Worm (Caenorhabditis elegans) whole organism, young adult: ENCODE results near the gene Y54G9A.9.
A peak's percentile ranks its signal among the peaks of the same experiment; 100 is the strongest.

Source experiments
- B0019.2 ChIP-seq: fragments of 200-800 bp; sonication (Bioruptor generic); conservative IDR thresholded peaks from 2 replicates; pipeline ENCODE4 v1.3.6; 2022; ENCODE audit warnings: missing genetic modification reagents, missing genetic modification characterization, missing compliant biosample characterization
- B0035.1 ChIP-seq: sonication (generic microtip); optimal IDR thresholded peaks from 2 replicates; lab custom pipeline; 2016; ENCODE audit warnings: missing genetic modification characterization, mild to moderate bottlenecking, missing compliant biosample characterization, missing genotype, missing genetic modification reagents
- B0261.1 ChIP-seq: sonication (generic microtip); optimal IDR thresholded peaks from 2 replicates; lab custom pipeline; 2016; ENCODE audit warnings: mild to moderate bottlenecking, missing genetic modification characterization, moderate library complexity, missing compliant biosample characterization
- C17E4.6 ChIP-seq: fragments of 200-800 bp; sonication (Bioruptor generic); IDR thresholded peaks from 2 replicates; pipeline ENCODE4 v1.3.6; 2022; ENCODE audit warnings: missing genetic modification reagents, missing genetic modification characterization, missing compliant biosample characterization
- F22D6.2 ChIP-seq: sonication (generic microtip); optimal IDR thresholded peaks from 2 replicates; lab custom pipeline; 2016; ENCODE audit warnings: mild to moderate bottlenecking, missing genetic modification characterization, missing compliant biosample characterization
- K12H6.12 ChIP-seq: fragments of 200-800 bp; sonication (Bioruptor generic); optimal IDR thresholded peaks from 2 replicates; lab custom pipeline; 2018; ENCODE audit warnings: mild to moderate bottlenecking, missing genetic modification characterization, missing compliant biosample characterization
- T07F8.4 ChIP-seq: sonication (generic microtip); optimal IDR thresholded peaks from 2 replicates; lab custom pipeline; 2016; ENCODE audit warnings: mild to moderate bottlenecking, missing genetic modification characterization, moderate library complexity, missing compliant biosample characterization
- Y79H2A.3 ChIP-seq: fragments of 200-800 bp; sonication (Bioruptor generic); conservative IDR thresholded peaks from 2 replicates; pipeline ENCODE4 v1.3.6; 2022; ENCODE audit warnings: missing genetic modification reagents, missing genetic modification characterization, missing compliant biosample characterization
- atf-7 ChIP-seq: sonication (generic microtip); optimal IDR thresholded peaks from 2 replicates; lab custom pipeline; 2017; ENCODE audit warnings: mild to moderate bottlenecking, missing genetic modification characterization, missing compliant biosample characterization
- attf-6 ChIP-seq: fragments of 200-800 bp; sonication (Bioruptor generic); IDR thresholded peaks from 2 replicates; pipeline ENCODE4 v1.3.6; 2022; ENCODE audit warnings: missing genetic modification reagents, missing genetic modification characterization, missing compliant biosample characterization
- bed-1 ChIP-seq: fragments of 200-800 bp; sonication (Bioruptor generic); IDR thresholded peaks from 2 replicates; pipeline ENCODE4 v1.3.6; 2022; ENCODE audit warnings: missing genetic modification reagents, missing genetic modification characterization, missing compliant biosample characterization
- ccch-3 ChIP-seq: fragments of 200-800 bp; sonication (Bioruptor generic); optimal IDR thresholded peaks from 2 replicates; lab custom pipeline; 2018; ENCODE audit warnings: mild to moderate bottlenecking, missing genetic modification characterization, missing compliant biosample characterization
- ceh-100 ChIP-seq: fragments of 200-800 bp; sonication (Bioruptor generic); IDR thresholded peaks from 2 replicates; pipeline ENCODE4 v1.3.6; 2022; ENCODE audit warnings: missing genetic modification reagents, missing genetic modification characterization, missing compliant biosample characterization
- ceh-58 ChIP-seq: fragments of 200-800 bp; sonication (Bioruptor generic); IDR thresholded peaks from 2 replicates; pipeline ENCODE4 v1.3.6; 2022; ENCODE audit warnings: missing genetic modification characterization, missing compliant biosample characterization
- die-1 ChIP-seq: sonication (generic microtip); optimal IDR thresholded peaks from 2 replicates; lab custom pipeline; 2016; ENCODE audit warnings: missing genotype, mild to moderate bottlenecking, missing genetic modification characterization, missing compliant biosample characterization
- dox-1 ChIP-seq: fragments of 200-800 bp; sonication (Bioruptor generic); IDR thresholded peaks from 2 replicates; pipeline ENCODE4 v1.3.6; 2022; ENCODE audit warnings: missing genetic modification reagents, missing genetic modification characterization, missing compliant biosample characterization
- dpff-1 ChIP-seq: sonication (generic microtip); optimal IDR thresholded peaks from 2 replicates; lab custom pipeline; 2017; ENCODE audit warnings: mild to moderate bottlenecking, missing genetic modification characterization, missing compliant biosample characterization
- efl-1 ChIP-seq: fragments of 150-350 bp; optimal IDR thresholded peaks from 2 replicates; lab custom pipeline; 2014; ENCODE audit warnings: missing biosample characterization, missing genetic modification reagents, missing genetic modification characterization
- egl-44 ChIP-seq: fragments of 200-800 bp; sonication (Bioruptor generic); IDR thresholded peaks from 2 replicates; pipeline ENCODE4 v1.3.6; 2022; ENCODE audit warnings: missing genetic modification reagents, missing genetic modification characterization, missing compliant biosample characterization
- him-1 ChIP-seq: sonication (generic microtip); optimal IDR thresholded peaks from 2 replicates; lab custom pipeline; 2016; ENCODE audit warnings: missing genotype, missing genetic modification reagents, missing genetic modification characterization, missing compliant biosample characterization
- hmg-1.2 ChIP-seq: fragments of 200-800 bp; sonication (Bioruptor generic); IDR thresholded peaks from 2 replicates; pipeline ENCODE4 v1.3.6; 2022; ENCODE audit warnings: missing genetic modification reagents, missing genetic modification characterization, missing compliant biosample characterization
- hrde-1 ChIP-seq: sonication (generic microtip); optimal IDR thresholded peaks from 2 replicates; lab custom pipeline; 2016; ENCODE audit warnings: missing genetic modification characterization, mild to moderate bottlenecking, missing compliant biosample characterization, moderate library complexity, missing genotype, missing genetic modification reagents, borderline replicate concordance
- hsf-1 ChIP-seq: fragments of 200-800 bp; sonication (Bioruptor generic); IDR thresholded peaks from 2 replicates; pipeline ENCODE4 v1.3.6; 2022; ENCODE audit warnings: missing genetic modification reagents, missing genetic modification characterization, missing compliant biosample characterization
- lag-1 ChIP-seq: fragments of 200-800 bp; sonication (Bioruptor generic); IDR thresholded peaks from 2 replicates; pipeline ENCODE4 v1.3.6; 2022; ENCODE audit warnings: missing genetic modification reagents, missing genetic modification characterization, missing compliant biosample characterization
- let-526 ChIP-seq: fragments of 200-800 bp; sonication (Bioruptor generic); IDR thresholded peaks from 2 replicates; pipeline ENCODE4 v1.3.6; 2022; ENCODE audit warnings: missing genetic modification reagents, missing genetic modification characterization, missing compliant biosample characterization
- let-607 ChIP-seq, 2 experiments: fragments of 200-800 bp in 1 of 2; sonication (Bioruptor generic) in 1 of 2; sonication (generic microtip) in 1 of 2; optimal IDR thresholded peaks; 2 replicates each; lab custom pipeline; 2016 to 2018; ENCODE audit warnings: mild to moderate bottlenecking in 2 of 2, missing compliant biosample characterization in 2 of 2, missing genetic modification characterization in 2 of 2, moderate library complexity in 2 of 2, missing genotype in 1 of 2
- lin-26 ChIP-seq: fragments of 200-800 bp; sonication (Bioruptor generic); IDR thresholded peaks from 2 replicates; pipeline ENCODE4 v1.3.6; 2022; ENCODE audit warnings: missing genetic modification reagents, missing genetic modification characterization, missing compliant biosample characterization
- lin-35 ChIP-seq, 3 experiments: fragments of 150-350 bp in 2 of 3; sonication (generic microtip) in 1 of 3; optimal IDR thresholded peaks; 2 replicates each; lab custom pipeline; 2014 to 2018; ENCODE audit warnings: missing biosample characterization in 3 of 3, missing genetic modification characterization in 3 of 3, missing genetic modification reagents in 3 of 3
- lin-40 ChIP-seq: sonication (generic microtip); optimal IDR thresholded peaks from 2 replicates; lab custom pipeline; 2016; ENCODE audit warnings: missing genetic modification characterization, mild to moderate bottlenecking, missing compliant biosample characterization, missing genotype, missing genetic modification reagents
- lir-1 ChIP-seq: fragments of 200-800 bp; sonication (Bioruptor generic); conservative IDR thresholded peaks from 2 replicates; pipeline ENCODE4 v1.3.6; 2022; ENCODE audit warnings: missing genetic modification reagents, missing genetic modification characterization, missing compliant biosample characterization
- madf-10 ChIP-seq: sonication (generic microtip); optimal IDR thresholded peaks from 2 replicates; lab custom pipeline; 2016; ENCODE audit warnings: mild to moderate bottlenecking, missing genetic modification characterization, missing compliant biosample characterization
- mxl-1 ChIP-seq: sonication (generic microtip); optimal IDR thresholded peaks from 2 replicates; lab custom pipeline; 2016; ENCODE audit warnings: missing genetic modification characterization, missing compliant biosample characterization
- nfyb-1 ChIP-seq: fragments of 200-800 bp; sonication (Bioruptor generic); IDR thresholded peaks from 2 replicates; pipeline ENCODE4 v1.3.6; 2022; ENCODE audit warnings: missing genetic modification reagents, missing genetic modification characterization, missing compliant biosample characterization
- nhr-120 ChIP-seq: fragments of 200-800 bp; sonication (Bioruptor generic); IDR thresholded peaks from 2 replicates; pipeline ENCODE4 v1.3.6; 2022; ENCODE audit warnings: missing genetic modification characterization, missing compliant biosample characterization
- nhr-80 ChIP-seq: sonication (generic microtip); optimal IDR thresholded peaks from 2 replicates; lab custom pipeline; 2016; ENCODE audit warnings: missing genetic modification characterization, missing compliant biosample characterization
- rec-8 ChIP-seq, 2 experiments: sonication (generic microtip); optimal IDR thresholded peaks; 2 replicates each; lab custom pipeline; 2016; ENCODE audit warnings: mild to moderate bottlenecking in 2 of 2, missing genetic modification characterization in 2 of 2, missing genetic modification reagents in 2 of 2, missing genotype in 2 of 2, missing biosample characterization in 1 of 2, missing compliant biosample characterization in 1 of 2, moderate library complexity in 1 of 2
- rpc-1 ChIP-seq, 2 experiments: fragments of 150-350 bp in 1 of 2; sonication (generic microtip) in 1 of 2; optimal IDR thresholded peaks; 2 replicates each; lab custom pipeline; 2014 to 2018; ENCODE audit warnings: missing biosample characterization in 1 of 2, missing genetic modification characterization in 1 of 2, missing genetic modification reagents in 1 of 2, missing genotype in 1 of 2
- sdz-38 ChIP-seq: sonication (generic microtip); optimal IDR thresholded peaks from 2 replicates; lab custom pipeline; 2016; ENCODE audit warnings: missing genotype, missing genetic modification characterization, missing compliant biosample characterization
- tbx-9 ChIP-seq: sonication (generic microtip); optimal IDR thresholded peaks from 2 replicates; lab custom pipeline; 2016; ENCODE audit warnings: borderline replicate concordance, missing genetic modification characterization, inconsistent platforms, missing compliant biosample characterization
- tlf-1 ChIP-seq: fragments of 200-800 bp; sonication (Bioruptor generic); optimal IDR thresholded peaks from 2 replicates; lab custom pipeline; 2018; ENCODE audit warnings: mild to moderate bottlenecking, missing genetic modification characterization, missing compliant biosample characterization
- ztf-18 ChIP-seq: sonication (generic microtip); optimal IDR thresholded peaks from 2 replicates; lab custom pipeline; 2016; ENCODE audit warnings: missing genotype, mild to moderate bottlenecking, missing genetic modification characterization, missing compliant biosample characterization
- ztf-26 ChIP-seq: sonication (generic microtip); optimal IDR thresholded peaks from 2 replicates; lab custom pipeline; 2017; ENCODE audit warnings: missing genetic modification characterization, missing compliant biosample characterization
- ztf-3 ChIP-seq: fragments of 200-800 bp; sonication (Bioruptor generic); optimal IDR thresholded peaks from 2 replicates; lab custom pipeline; 2018; ENCODE audit warnings: mild to moderate bottlenecking, missing genetic modification characterization, missing compliant biosample characterization
- ztf-6 ChIP-seq: fragments of 200-800 bp; sonication (Bioruptor generic); IDR thresholded peaks from 2 replicates; pipeline ENCODE4 v1.3.6; 2022; ENCODE audit warnings: missing genetic modification reagents, missing genetic modification characterization, missing compliant biosample characterization

The Y54G9A.9 gene

DNA sequence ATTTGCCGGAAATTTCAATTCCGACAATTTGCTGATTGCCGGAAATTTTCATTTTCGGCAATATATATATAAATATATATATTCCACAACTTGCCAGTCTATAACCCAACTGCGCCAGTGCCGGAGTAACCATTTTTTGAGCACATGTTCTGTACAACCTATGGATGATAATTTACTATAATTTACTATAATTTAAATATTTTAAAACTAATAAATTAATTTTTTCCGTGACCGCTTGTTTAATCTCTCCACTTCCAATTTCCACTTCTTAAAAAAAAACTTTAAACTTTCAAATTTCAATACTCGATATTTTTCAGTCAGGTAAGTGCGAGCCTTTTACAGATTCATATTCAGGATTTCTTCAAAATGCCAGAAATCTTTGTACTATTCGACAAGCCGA lies 36.4 kb downstream of the Y54G9A.9 start, which contains the start of gene arrd-12:
Gene arrd-12, plus strand, starts transcription at position 301 of the 400 bp plus-strand sequence.
- TF ChIP-seq atf-7: no peak

DNA sequence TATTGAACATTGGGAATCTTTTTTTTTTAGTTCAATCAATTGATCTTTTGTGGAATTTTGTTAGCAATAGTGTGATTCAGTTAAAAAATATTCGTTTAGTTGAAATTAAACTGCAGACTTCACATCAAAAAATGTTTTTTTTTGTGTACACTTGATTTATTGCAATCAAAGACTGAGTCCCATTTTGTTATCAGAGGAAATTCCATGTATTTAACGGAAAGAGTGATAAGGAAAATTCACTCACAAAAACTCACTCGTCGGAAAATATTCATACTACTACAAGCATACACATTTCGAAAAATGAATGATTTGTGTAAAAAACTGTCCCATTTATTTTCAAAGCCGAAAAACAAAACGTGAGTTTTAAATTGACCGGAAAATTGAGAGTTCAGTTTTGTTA lies 41.8 kb downstream of the Y54G9A.9 start, which contains the start of gene C01B9.1:
Gene C01B9.1, plus strand, starts transcription at position 241 of the 400 bp plus-strand sequence.
- TF ChIP-seq lin-26 (GFP tag; lab: Robert Waterston, UW) (no peak), nhr-80 (tag; lab: Kevin White, UChicago) (peak; percentile 47)
- TF ChIP-seq, all 124 proteins: peak for 1

DNA sequence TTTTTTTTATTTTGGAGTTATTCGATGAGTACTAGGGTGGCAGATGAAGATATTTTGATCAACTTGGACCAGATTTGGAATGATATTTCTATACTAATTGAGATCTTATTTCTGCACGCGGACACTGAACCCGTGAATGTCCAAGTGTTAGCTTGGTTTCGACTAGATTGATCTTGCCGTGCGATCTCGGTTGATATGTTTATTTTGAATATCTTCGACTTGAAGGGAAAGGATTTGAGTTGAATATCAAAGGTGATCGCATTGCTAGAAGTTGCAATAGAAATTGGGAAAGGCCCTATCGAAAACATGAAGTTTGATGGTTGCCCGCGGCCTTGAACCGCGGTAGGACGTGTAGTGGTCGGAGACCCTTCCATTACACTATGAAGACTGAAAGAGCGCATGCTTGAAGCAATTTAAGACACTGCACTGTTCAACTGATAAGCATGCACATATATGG lies 51.3 kb downstream of the Y54G9A.9 start:
- no peak for TF ChIP-seq Y79H2A.3 (GFP tag; lab: Robert Waterston, UW)
- peak; percentile 46 for TF ChIP-seq madf-10
- no peak for TF ChIP-seq lag-1
- peak in 1 of 2 experiments; percentile 18 for TF ChIP-seq rec-8 (tag; optimal IDR thresholded peaks at IDR 0.05; lab: Kevin White, UChicago)
- TF ChIP-seq nhr-80 (tag; lab: Kevin White, UChicago): peak; percentile 95
- peak; percentile 23 to 61 for TF ChIP-seq let-607 (tag; optimal IDR thresholded peaks at IDR 0.05; lab: Kevin White, UChicago)
- peak; percentile 69 for TF ChIP-seq rpc-1 (optimal IDR thresholded peaks at IDR 0.05; lab: Kevin White, UChicago)
- TF ChIP-seq rpc-1 (tag; optimal IDR thresholded peaks at IDR 0.05; lab: Kevin White, UChicago): peak; percentile 63
- TF ChIP-seq hmg-1.2: 0 out of 2 replicates have a peak, but pooled peaks have one; percentile 5
- TF ChIP-seq ccch-3: no peak
- TF ChIP-seq ztf-6 (GFP tag; lab: Robert Waterston, UW): no peak
- TF ChIP-seq tlf-1 (GFP tag; lab: Kevin White, UChicago): no peak
- no peak for TF ChIP-seq mxl-1 (tag; lab: Kevin White, UChicago)
- TF ChIP-seq ztf-26 (tag; lab: Kevin White, UChicago): no peak
- no peak for TF ChIP-seq dpff-1 (tag; lab: Kevin White, UChicago)
- TF ChIP-seq lin-35 (GFP tag; optimal IDR thresholded peaks at IDR 0.05; lab: Kevin White, UChicago): no peak
- TF ChIP-seq hsf-1 (GFP tag; lab: Robert Waterston, UW): no peak
- no peak for TF ChIP-seq efl-1 (GFP tag; lab: Kevin White, UChicago)
- no peak for TF ChIP-seq F22D6.2 (tag; lab: Kevin White, UChicago)
- TF ChIP-seq B0261.1: peak; percentile 66
- TF ChIP-seq B0035.1 (tag; lab: Kevin White, UChicago): no peak
- TF ChIP-seq ztf-3 (GFP tag; lab: Kevin White, UChicago): peak; percentile 11
- TF ChIP-seq egl-44: no peak
- TF ChIP-seq dox-1 (GFP tag; lab: Robert Waterston, UW): peak; percentile 57
- no peak for TF ChIP-seq attf-6 (GFP tag; lab: Robert Waterston, UW)
- no peak for TF ChIP-seq tbx-9 (tag; lab: Kevin White, UChicago)
- TF ChIP-seq him-1: no peak
- no peak for TF ChIP-seq ztf-18 (tag; lab: Kevin White, UChicago)
- TF ChIP-seq nhr-120 (GFP tag; lab: Robert Waterston, UW): no peak
- TF ChIP-seq hrde-1: no peak
- TF ChIP-seq nfyb-1 (GFP tag; lab: Robert Waterston, UW): 0 out of 2 replicates have a peak, but pooled peaks have one; percentile 49
- TF ChIP-seq lir-1: no peak
- no peak for TF ChIP-seq T07F8.4 (tag; lab: Kevin White, UChicago)
- TF ChIP-seq bed-1 (GFP tag; lab: Robert Waterston, UW): no peak
- TF ChIP-seq K12H6.12 (tag; lab: Kevin White, UChicago): no peak
- TF ChIP-seq C17E4.6: no peak
- no peak for TF ChIP-seq let-526 (GFP tag; lab: Robert Waterston, UW)
- no peak for TF ChIP-seq B0019.2 (GFP tag; lab: Robert Waterston, UW)
- TF ChIP-seq ceh-100 (GFP tag; lab: Robert Waterston, UW): no peak
- TF ChIP-seq ceh-58 (GFP tag; lab: Robert Waterston, UW): no peak
- peak; percentile 22 for TF ChIP-seq die-1 (tag; lab: Kevin White, UChicago)
- TF ChIP-seq lin-40: no peak
- TF ChIP-seq sdz-38 (tag; lab: Kevin White, UChicago): no peak
